Worm (Caenorhabditis elegans) whole organism, L4 larva: ENCODE data around the gene eif-2D.

ENCODE experiments used
- F26F4.8 ChIP-seq: fragments of 200-800 bp; sonication (Bioruptor generic); conservative IDR thresholded peaks from 2 replicates; pipeline ENCODE4 v1.3.6; 2022; ENCODE audit warnings: missing genetic modification characterization, missing compliant biosample characterization
- F37D6.2 ChIP-seq: sonication (generic microtip); optimal IDR thresholded peaks from 2 replicates; lab custom pipeline; 2016; ENCODE audit warnings: mild to moderate bottlenecking, missing genetic modification characterization, missing compliant biosample characterization
- T26A8.4 ChIP-seq: fragments of 200-800 bp; sonication (Bioruptor generic); IDR thresholded peaks from 2 replicates; pipeline ENCODE4 v1.3.6; 2022; ENCODE audit warnings: missing genetic modification characterization, missing compliant biosample characterization
- Y5F2A.4 ChIP-seq: fragments of 200-800 bp; sonication (Bioruptor generic); optimal IDR thresholded peaks from 2 replicates; lab custom pipeline; 2018; ENCODE audit warnings: mild to moderate bottlenecking, missing genetic modification characterization, missing compliant biosample characterization
- Y75B8A.6 ChIP-seq: fragments of 200-800 bp; sonication (Bioruptor generic); IDR thresholded peaks from 2 replicates; pipeline ENCODE4 v1.3.6; 2022; ENCODE audit warnings: missing genetic modification reagents, missing genetic modification characterization, missing compliant biosample characterization
- ZK337.2 ChIP-seq: fragments of 200-800 bp; sonication (Bioruptor generic); IDR thresholded peaks from 2 replicates; pipeline ENCODE4 v1.3.6; 2022; ENCODE audit warnings: missing genetic modification reagents, missing genetic modification characterization, missing compliant biosample characterization
- aha-1 ChIP-seq: fragments of 150-350 bp; peaks from one replicate; lab custom pipeline; 2014; ENCODE audit warnings: missing biosample characterization, missing genetic modification characterization
- ama-1 ChIP-seq: fragments of 150-350 bp; optimal IDR thresholded peaks from 2 replicates; lab custom pipeline; 2014; ENCODE audit warnings: inconsistent platforms, mixed read lengths
- arid-1 ChIP-seq: fragments of 200-800 bp; sonication (Bioruptor generic); conservative IDR thresholded peaks from 2 replicates; pipeline ENCODE4 v1.3.6; 2022; ENCODE audit warnings: missing genetic modification reagents, missing genetic modification characterization, missing compliant biosample characterization
- attf-4 ChIP-seq: sonication (generic microtip); optimal IDR thresholded peaks from 3 replicates; lab custom pipeline; 2017; ENCODE audit warnings: missing biosample characterization, missing genetic modification characterization
- ceh-28 ChIP-seq: fragments of 150-350 bp; optimal IDR thresholded peaks from 2 replicates; lab custom pipeline; 2014; ENCODE audit warnings: missing biosample characterization, missing genetic modification reagents, missing genetic modification characterization
- ceh-32 ChIP-seq: sonication (generic microtip); optimal IDR thresholded peaks from 2 replicates; lab custom pipeline; 2016; ENCODE audit warnings: mild to moderate bottlenecking, missing genetic modification characterization, missing compliant biosample characterization; ENCODE audit not compliant: poor library complexity
- ceh-44 ChIP-seq: fragments of 200-800 bp; sonication (Bioruptor generic); IDR thresholded peaks from 2 replicates; pipeline ENCODE4 v1.3.6; 2022; ENCODE audit warnings: missing genetic modification reagents, missing genetic modification characterization, missing compliant biosample characterization
- ces-1 ChIP-seq: fragments of 150-350 bp; sonication (generic microtip); optimal IDR thresholded peaks from 4 replicates; lab custom pipeline; 2014; ENCODE audit warnings: missing biosample characterization, missing genetic modification reagents, missing genetic modification characterization
- daf-19 ChIP-seq: fragments of 200-800 bp; sonication (Bioruptor generic); conservative IDR thresholded peaks from 2 replicates; pipeline ENCODE4 v1.3.6; 2022; ENCODE audit warnings: missing genetic modification characterization, missing compliant biosample characterization
- daf-8 ChIP-seq: fragments of 200-800 bp; sonication (Bioruptor generic); IDR thresholded peaks from 2 replicates; pipeline ENCODE4 v1.3.6; 2022; ENCODE audit warnings: missing genetic modification characterization, missing compliant biosample characterization
- dpl-1 ChIP-seq: fragments of 150-350 bp; optimal IDR thresholded peaks from 2 replicates; lab custom pipeline; 2014; ENCODE audit warnings: missing biosample characterization, missing genetic modification reagents, missing genetic modification characterization
- duxl-1 ChIP-seq: sonication (generic microtip); optimal IDR thresholded peaks from 2 replicates; lab custom pipeline; 2016; ENCODE audit warnings: mild to moderate bottlenecking, missing genetic modification characterization, moderate library complexity, missing compliant biosample characterization; ENCODE audit not compliant: poor library complexity
- hif-1 ChIP-seq, 2 experiments: sonication (generic microtip); optimal IDR thresholded peaks; 2 replicates each; lab custom pipeline; 2016 to 2017; ENCODE audit warnings: missing compliant biosample characterization in 2 of 2, missing genetic modification characterization in 2 of 2, missing genetic modification reagents in 2 of 2, missing genotype in 2 of 2, mild to moderate bottlenecking in 1 of 2
- hmg-1.1 ChIP-seq: fragments of 200-800 bp; sonication (Bioruptor generic); IDR thresholded peaks from 2 replicates; pipeline ENCODE4 v1.3.6; 2022; ENCODE audit warnings: missing genetic modification reagents, missing genetic modification characterization, missing compliant biosample characterization
- lin-15B ChIP-seq: fragments of 150-350 bp; sonication (generic microtip); optimal IDR thresholded peaks from 3 replicates; lab custom pipeline; 2014; ENCODE audit warnings: missing biosample characterization, missing genetic modification characterization
- lin-38 ChIP-seq: fragments of 200-800 bp; sonication (Bioruptor generic); IDR thresholded peaks from 2 replicates; pipeline ENCODE4 v1.3.6; 2022; ENCODE audit warnings: missing genetic modification reagents, missing genetic modification characterization, missing compliant biosample characterization
- lir-3 ChIP-seq: sonication (generic microtip); optimal IDR thresholded peaks from 2 replicates; lab custom pipeline; 2016; ENCODE audit warnings: mild to moderate bottlenecking, missing genetic modification characterization, missing compliant biosample characterization
- lsy-2 ChIP-seq, 2 experiments: fragments of 150-350 bp in 1 of 2; sonication (generic microtip) in 1 of 2; optimal IDR thresholded peaks; 2 replicates each; lab custom pipeline; 2014 to 2017; ENCODE audit warnings: missing biosample characterization in 2 of 2, missing genetic modification characterization in 2 of 2
- mep-1 ChIP-seq: fragments of 150-350 bp; sonication (generic microtip); optimal IDR thresholded peaks from 3 replicates; lab custom pipeline; 2014; ENCODE audit warnings: missing biosample characterization, missing genetic modification characterization
- mes-2 ChIP-seq: sonication (generic microtip); optimal IDR thresholded peaks from 2 replicates; lab custom pipeline; 2016; ENCODE audit warnings: missing genotype, mild to moderate bottlenecking, missing genetic modification characterization, missing compliant biosample characterization; ENCODE audit not compliant: poor library complexity, severe bottlenecking
- mxl-2 ChIP-seq: fragments of 200-800 bp; sonication (Bioruptor generic); conservative IDR thresholded peaks from 2 replicates; pipeline ENCODE4 v1.3.6; 2022; ENCODE audit warnings: missing genetic modification reagents, missing genetic modification characterization, missing compliant biosample characterization
- nhr-102 ChIP-seq: sonication (generic microtip); optimal IDR thresholded peaks from 2 replicates; lab custom pipeline; 2016; ENCODE audit warnings: mild to moderate bottlenecking, missing genetic modification characterization, moderate library complexity, missing compliant biosample characterization
- nhr-111 ChIP-seq: fragments of 200-800 bp; sonication (Bioruptor generic); optimal IDR thresholded peaks from 2 replicates; lab custom pipeline; 2018; ENCODE audit warnings: mild to moderate bottlenecking, missing genetic modification characterization, missing compliant biosample characterization
- nhr-28 ChIP-seq: fragments of 150-350 bp; optimal IDR thresholded peaks from 2 replicates; lab custom pipeline; 2014; ENCODE audit warnings: missing biosample characterization, missing genetic modification characterization
- nhr-41 ChIP-seq: fragments of 200-800 bp; sonication (Bioruptor generic); IDR thresholded peaks from 2 replicates; pipeline ENCODE4 v1.3.6; 2022; ENCODE audit warnings: missing genetic modification reagents, missing genetic modification characterization, missing compliant biosample characterization
- nhr-77 ChIP-seq: fragments of 150-350 bp; optimal IDR thresholded peaks from 2 replicates; lab custom pipeline; 2014; ENCODE audit warnings: missing biosample characterization, missing genetic modification characterization
- rbr-2 ChIP-seq: sonication (generic microtip); optimal IDR thresholded peaks from 2 replicates; lab custom pipeline; 2016; ENCODE audit warnings: missing genotype, missing genetic modification characterization, missing compliant biosample characterization
- sdz-12 ChIP-seq: fragments of 200-800 bp; sonication (Bioruptor generic); optimal IDR thresholded peaks from 2 replicates; lab custom pipeline; 2018; ENCODE audit warnings: mild to moderate bottlenecking, missing genetic modification characterization, missing compliant biosample characterization
- spr-1 ChIP-seq: sonication (generic microtip); optimal IDR thresholded peaks from 2 replicates; lab custom pipeline; 2016; ENCODE audit warnings: mild to moderate bottlenecking, missing genetic modification characterization, missing compliant biosample characterization
- spr-3 ChIP-seq: fragments of 200-800 bp; sonication (Bioruptor generic); optimal IDR thresholded peaks from 2 replicates; lab custom pipeline; 2018; ENCODE audit warnings: mild to moderate bottlenecking, missing genetic modification characterization, missing compliant biosample characterization
- tag-97 ChIP-seq: fragments of 200-800 bp; sonication (Bioruptor generic); IDR thresholded peaks from 2 replicates; pipeline ENCODE4 v1.3.6; 2022; ENCODE audit warnings: missing genetic modification characterization, missing compliant biosample characterization
- tra-1 ChIP-seq: fragments of 200-800 bp; sonication (Bioruptor generic); IDR thresholded peaks from 2 replicates; pipeline ENCODE4 v1.3.6; 2022; ENCODE audit warnings: missing genetic modification reagents, missing genetic modification characterization, missing compliant biosample characterization
- unc-62 ChIP-seq, 3 experiments: fragments of 150-350 bp in 1 of 3; sonication (generic microtip); optimal IDR thresholded peaks in 2 of 3; peaks in 1 of 3; 1 replicate in 1 of 3; 2 replicates in 2 of 3; lab custom pipeline; 2014 to 2017; ENCODE audit warnings: missing biosample characterization in 3 of 3, missing genetic modification characterization in 3 of 3, missing genetic modification reagents in 3 of 3, missing genotype in 1 of 3
- zag-1 ChIP-seq: fragments of 150-350 bp; optimal IDR thresholded peaks from 2 replicates; lab custom pipeline; 2014; ENCODE audit warnings: missing biosample characterization, missing genetic modification characterization
- zfp-2 ChIP-seq: sonication (generic microtip); optimal IDR thresholded peaks from 2 replicates; lab custom pipeline; 2016; ENCODE audit warnings: mild to moderate bottlenecking, missing genetic modification characterization, missing compliant biosample characterization
- zip-11 ChIP-seq: fragments of 200-800 bp; sonication (Bioruptor generic); IDR thresholded peaks from 2 replicates; pipeline ENCODE4 v1.3.6; 2022; ENCODE audit warnings: missing genetic modification characterization, missing compliant biosample characterization
- zip-2 ChIP-seq: fragments of 150-350 bp; optimal IDR thresholded peaks from 2 replicates; lab custom pipeline; 2014; ENCODE audit warnings: missing biosample characterization, missing genetic modification characterization

The eif-2D gene

DNA sequence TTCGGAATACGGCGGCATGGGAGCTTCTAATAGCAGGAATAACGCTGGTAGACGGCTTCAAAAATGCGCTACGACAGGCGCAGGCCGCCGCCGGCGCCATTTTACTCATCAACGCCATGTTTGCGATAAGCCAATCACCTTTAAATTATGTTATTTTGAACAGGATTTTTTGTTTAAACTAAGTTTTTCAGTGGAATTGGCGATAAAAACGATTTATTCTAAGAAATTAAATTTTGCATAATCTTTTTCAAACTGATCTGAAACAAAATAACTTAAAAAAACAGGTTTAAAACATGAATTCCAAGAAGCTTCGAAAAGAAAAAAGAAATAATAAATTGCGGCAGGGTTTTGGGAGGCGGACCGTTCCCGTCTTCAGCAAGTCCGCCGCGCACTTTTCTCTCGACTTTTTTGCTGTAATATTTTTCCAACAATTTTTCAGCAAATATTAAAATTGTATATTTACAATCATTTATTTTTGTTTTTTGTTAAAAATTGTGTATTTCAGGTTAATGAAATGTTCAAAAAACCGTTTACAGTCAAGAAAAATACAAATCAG lies at the start of gene eif-2D, which contains the start of gene ndub-5:
Gene eif-2D (plus strand): TSS at position 506 of the 556 bp plus-strand sequence.
Gene ndub-5 (minus strand): TSS at position 138 of the 556 bp plus-strand sequence.
- peak; percentile 50 for TF ChIP-seq mes-2
- TF ChIP-seq aha-1 (tag; lab: Kevin White, UChicago) = peak; percentile 75
- no peak for TF ChIP-seq ceh-32 (tag; lab: Kevin White, UChicago)
- no peak for TF ChIP-seq nhr-77 (tag; lab: Kevin White, UChicago)
- no peak for TF ChIP-seq T26A8.4 (GFP tag; lab: Robert Waterston, UW)
- TF ChIP-seq mxl-2 (GFP tag; lab: Robert Waterston, UW) = no peak
- no peak for TF ChIP-seq lin-38 (GFP tag; lab: Robert Waterston, UW)
- TF ChIP-seq hif-1 (tag; optimal IDR thresholded peaks at IDR 0.05; lab: Kevin White, UChicago) = no peak
- TF ChIP-seq Y75B8A.6 (GFP tag; lab: Robert Waterston, UW) = no peak
- TF ChIP-seq mep-1 (tag; lab: Kevin White, UChicago) = peak; percentile 5
- TF ChIP-seq sdz-12 (GFP tag; lab: Kevin White, UChicago) = no peak
- TF ChIP-seq spr-3 = no peak
- TF ChIP-seq nhr-102 = no peak
- no peak for TF ChIP-seq daf-8
- no peak for TF ChIP-seq lin-15B (tag; lab: Kevin White, UChicago)
- TF ChIP-seq arid-1 (GFP tag; lab: Robert Waterston, UW) = no peak
- TF ChIP-seq attf-4 = no peak
- no peak for TF ChIP-seq zip-11 (GFP tag; lab: Robert Waterston, UW)
- no peak for TF ChIP-seq hmg-1.1
- TF ChIP-seq tra-1 = no peak
- no peak for TF ChIP-seq zfp-2 (tag; lab: Kevin White, UChicago)
- TF ChIP-seq daf-19 (GFP tag; lab: Robert Waterston, UW) = no peak
- TF ChIP-seq zip-2 (tag; lab: Kevin White, UChicago) = no peak
- TF ChIP-seq ceh-28 (tag; lab: Kevin White, UChicago) = no peak
- peak in 1 of 2 experiments; percentile 37 for TF ChIP-seq lsy-2 (tag; optimal IDR thresholded peaks at IDR 0.05; lab: Kevin White, UChicago)
- no peak for TF ChIP-seq tag-97 (GFP tag; lab: Robert Waterston, UW)
- TF ChIP-seq spr-1 (tag; lab: Kevin White, UChicago) = no peak
- TF ChIP-seq dpl-1 (GFP tag; lab: Kevin White, UChicago) = no peak
- no peak for TF ChIP-seq nhr-111
- no peak for TF ChIP-seq duxl-1 (tag; lab: Kevin White, UChicago)
- no peak for TF ChIP-seq lir-3 (tag; lab: Kevin White, UChicago)
- no peak for TF ChIP-seq ZK337.2
- TF ChIP-seq zag-1 (tag; lab: Kevin White, UChicago) = no peak
- TF ChIP-seq F37D6.2 = no peak
- no peak for TF ChIP-seq rbr-2 (tag; lab: Kevin White, UChicago)
- no peak for TF ChIP-seq nhr-41 (GFP tag; lab: Robert Waterston, UW)
- no peak for TF ChIP-seq ces-1
- no peak for TF ChIP-seq F26F4.8 (GFP tag; lab: Robert Waterston, UW)
- TF ChIP-seq unc-62 (GFP tag; optimal IDR thresholded peaks at IDR 0.05 in 1 of 2; lab: Kevin White, UChicago) = peak in 1 of 2 experiments; percentile 15
- no peak for TF ChIP-seq unc-62 (tag; optimal IDR thresholded peaks at IDR 0.05; lab: Kevin White, UChicago)
- no peak for TF ChIP-seq ama-1 (lab: Kevin White, UChicago)
- TF ChIP-seq nhr-28 (tag; lab: Kevin White, UChicago) = no peak
- no peak for TF ChIP-seq ceh-44
- TF ChIP-seq Y5F2A.4 (GFP tag; lab: Kevin White, UChicago) = no peak
